Worm (Caenorhabditis elegans) whole organism, young adult: Measurements from ENCODE around the gene K07E8.6.

Experiments
- C17E4.6 ChIP-seq: fragments of 200-800 bp; sonication (Bioruptor generic); IDR thresholded peaks from 2 replicates; pipeline ENCODE4 v1.3.6; 2022; ENCODE audit warnings: missing genetic modification reagents, missing genetic modification characterization, missing compliant biosample characterization
- F23B12.7 ChIP-seq: sonication (generic microtip); optimal IDR thresholded peaks from 2 replicates; lab custom pipeline; 2017; ENCODE audit warnings: missing genetic modification characterization, mild to moderate bottlenecking, missing compliant biosample characterization, antibody characterized with exemption, moderate library complexity; ENCODE audit not compliant: insufficient read depth
- ZK185.1 ChIP-seq: sonication (generic microtip); optimal IDR thresholded peaks from 2 replicates; lab custom pipeline; 2016; ENCODE audit warnings: mild to moderate bottlenecking, missing genetic modification characterization, missing compliant biosample characterization; ENCODE audit not compliant: poor library complexity, severe bottlenecking
- athp-1 ChIP-seq: sonication (generic microtip); optimal IDR thresholded peaks from 2 replicates; lab custom pipeline; 2017; ENCODE audit warnings: mild to moderate bottlenecking, missing genetic modification characterization, missing compliant biosample characterization
- attf-3 ChIP-seq: fragments of 200-800 bp; sonication (Bioruptor generic); conservative IDR thresholded peaks from 2 replicates; pipeline ENCODE4 v1.3.6; 2022; ENCODE audit warnings: missing genetic modification reagents, missing genetic modification characterization, missing compliant biosample characterization
- him-1 ChIP-seq: sonication (generic microtip); optimal IDR thresholded peaks from 2 replicates; lab custom pipeline; 2016; ENCODE audit warnings: missing genotype, missing genetic modification reagents, missing genetic modification characterization, missing compliant biosample characterization
- nhr-27 ChIP-seq: fragments of 200-800 bp; sonication (Bioruptor generic); optimal IDR thresholded peaks from 2 replicates; lab custom pipeline; 2018; ENCODE audit warnings: mild to moderate bottlenecking, missing genetic modification characterization, moderate library complexity, missing compliant biosample characterization
- pha-4 ChIP-seq: fragments of 150-350 bp; sonication (generic microtip); optimal IDR thresholded peaks from 2 replicates; lab custom pipeline; 2014; ENCODE audit warnings: missing biosample characterization, missing genetic modification reagents, missing genetic modification characterization
- snpc-4 ChIP-seq, 5 experiments: fragments of 150-350 bp in 1 of 5; sonication (generic microtip) in 4 of 5; optimal IDR thresholded peaks; 2 replicates each; lab custom pipeline; 2014 to 2018; ENCODE audit warnings: missing genetic modification characterization in 5 of 5, missing biosample characterization in 3 of 5, antibody characterized with exemption in 2 of 5, mild to moderate bottlenecking in 2 of 5, missing compliant biosample characterization in 2 of 5, missing genotype in 2 of 5, moderate library complexity in 2 of 5, missing genetic modification reagents in 1 of 5
- unc-130 ChIP-seq: sonication (generic microtip); optimal IDR thresholded peaks from 2 replicates; lab custom pipeline; 2016; ENCODE audit warnings: missing genetic modification reagents, missing genetic modification characterization, missing compliant biosample characterization
- ztf-28 ChIP-seq: fragments of 200-800 bp; sonication (Bioruptor generic); IDR thresholded peaks from 2 replicates; pipeline ENCODE4 v1.3.6; 2022; ENCODE audit warnings: missing genetic modification reagents, missing genetic modification characterization, missing compliant biosample characterization

DNA sequence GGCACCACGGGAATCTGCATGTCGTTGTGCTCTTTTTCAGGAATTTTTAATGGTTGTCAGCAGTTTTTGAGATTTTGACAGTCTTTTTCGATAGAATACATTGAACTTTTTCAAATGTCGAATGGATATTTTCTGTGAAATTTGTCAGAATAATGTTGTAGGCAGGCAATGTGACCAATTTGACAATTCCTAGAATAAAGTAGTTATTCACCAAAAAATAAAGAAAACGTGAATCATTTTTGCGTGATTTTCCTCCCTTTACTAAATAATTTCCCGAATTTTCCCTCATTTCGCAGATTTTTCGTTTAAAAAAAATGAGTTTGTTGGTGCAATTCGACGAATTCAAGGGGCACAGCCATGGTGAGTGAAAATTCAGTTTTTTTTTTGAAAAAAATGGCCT, 30.6 kb downstream of the K07E8.6 start, which contains the start of gene W04H10.1:
- TF ChIP-seq C17E4.6 (GFP tag; lab: Robert Waterston, UW) (no peak), snpc-4 (GFP tag; optimal IDR thresholded peaks at IDR 0.05; lab: Kevin White, UChicago) (no peak), snpc-4 (tag; optimal IDR thresholded peaks at IDR 0.05; lab: Kevin White, UChicago) (no peak), pha-4 (tag; lab: Kevin White, UChicago) (no peak), attf-3 (GFP tag; lab: Robert Waterston, UW) (no peak), F23B12.7 (tag; lab: Kevin White, UChicago) (no peak), ZK185.1 (tag; lab: Kevin White, UChicago) (no peak), ztf-28 (GFP tag; lab: Robert Waterston, UW) (no peak), unc-130 (GFP tag; lab: Kevin White, UChicago) (no peak), him-1 (tag; lab: Kevin White, UChicago) (no peak), nhr-27 (tag; lab: Kevin White, UChicago) (no peak), athp-1 (tag; lab: Kevin White, UChicago) (no peak)
